Fruit fly (Drosophila melanogaster) whole organism, embryonic: ENCODE data around the gene CG16798.
A peak's percentile ranks its signal among the peaks of the same experiment; 100 is the strongest.

Experiments used
- Ada2b ChIP-seq: fragments of 200-800 bp; sonication (Bioruptor generic); IDR thresholded peaks from 2 replicates; pipeline ENCODE4 v1.3.6; 2022; ENCODE audit warnings: missing biosample characterization, missing genetic modification characterization
- Blimp-1 ChIP-seq: fragments of 200-800 bp; sonication (Bioruptor generic); optimal IDR thresholded peaks from 3 replicates; lab custom pipeline; 2018; ENCODE audit warnings: missing biosample characterization, missing genetic modification characterization, mild to moderate bottlenecking, moderate library complexity, missing genetic modification reagents
- CG10274 ChIP-seq: fragments of 200-800 bp; sonication (Bioruptor generic); optimal IDR thresholded peaks from 3 replicates; lab custom pipeline; 2017; ENCODE audit warnings: missing biosample characterization, mild to moderate bottlenecking, missing genetic modification characterization
- CG11456 ChIP-seq: fragments of 200-800 bp; sonication (Bioruptor generic); IDR thresholded peaks from 3 replicates; pipeline ENCODE4 v1.3.6; 2022; ENCODE audit warnings: missing biosample characterization, missing genetic modification characterization
- CG11504 ChIP-seq: fragments of 200-800 bp; sonication (Bioruptor generic); optimal IDR thresholded peaks from 3 replicates; lab custom pipeline; 2019; ENCODE audit warnings: missing biosample characterization, mild to moderate bottlenecking, missing genetic modification characterization, moderate library complexity
- CG11695 ChIP-seq: fragments of 200-800 bp; sonication (Bioruptor generic); IDR thresholded peaks from 3 replicates; pipeline ENCODE4 v1.3.6; 2022; ENCODE audit warnings: missing biosample characterization, missing genetic modification characterization
- CG13624 ChIP-seq: fragments of 200-800 bp; sonication (Bioruptor generic); optimal IDR thresholded peaks from 2 replicates; lab custom pipeline; 2016; ENCODE audit warnings: missing biosample characterization, missing genetic modification characterization
- CG14710 ChIP-seq: fragments of 200-800 bp; sonication (Bioruptor generic); optimal IDR thresholded peaks from 3 replicates; lab custom pipeline; 2019; ENCODE audit warnings: missing biosample characterization, mild to moderate bottlenecking, missing genetic modification characterization, moderate library complexity
- CG14860 ChIP-seq: fragments of 200-800 bp; sonication (Bioruptor generic); IDR thresholded peaks from 3 replicates; pipeline ENCODE4 v1.3.6; 2022; ENCODE audit warnings: missing biosample characterization, missing genetic modification characterization; ENCODE audit not compliant: partially characterized antibody
- CG2712 ChIP-seq: fragments of 200-800 bp; optimal IDR thresholded peaks from 3 replicates; lab custom pipeline; 2019; ENCODE audit warnings: missing biosample characterization, mild to moderate bottlenecking, missing genetic modification characterization, moderate library complexity
- CG30403 ChIP-seq: fragments of 200-800 bp; sonication (Bioruptor generic); optimal IDR thresholded peaks from 3 replicates; lab custom pipeline; 2016; ENCODE audit warnings: missing biosample characterization, missing genetic modification characterization
- CG34422 ChIP-seq: fragments of 200-800 bp; sonication (Bioruptor generic); IDR thresholded peaks from 3 replicates; pipeline ENCODE4 v1.3.6; 2022; ENCODE audit warnings: missing biosample characterization, missing genetic modification characterization
- CG6689 ChIP-seq: fragments of 200-800 bp; sonication (Bioruptor generic); IDR thresholded peaks from 2 replicates; pipeline ENCODE4 v1.3.6; 2022; ENCODE audit warnings: missing biosample characterization, missing genetic modification characterization
- CG7372 ChIP-seq: fragments of 200-800 bp; sonication (Bioruptor generic); IDR thresholded peaks from 2 replicates; pipeline ENCODE4 v1.3.6; 2022; ENCODE audit warnings: missing biosample characterization, missing genetic modification characterization
- D ChIP-seq, 2 experiments: fragments of 200-800 bp in 1 of 2; fragments of >200 bp in 1 of 2; sonication (Bioruptor generic) in 1 of 2; optimal IDR thresholded peaks; 2 replicates in 1 of 2; 3 replicates in 1 of 2; lab custom pipeline; 2017; ENCODE audit warnings: mild to moderate bottlenecking in 1 of 2, missing biosample characterization in 1 of 2, missing genetic modification characterization in 1 of 2, missing genetic modification reagents in 1 of 2
- Dbx ChIP-seq: fragments of 200-800 bp; sonication (Bioruptor generic); IDR thresholded peaks from 3 replicates; pipeline ENCODE4 v1.3.6; 2022; ENCODE audit warnings: missing biosample characterization, missing genetic modification characterization
- Drgx ChIP-seq: fragments of 200-800 bp; sonication (Bioruptor generic); IDR thresholded peaks from 2 replicates; pipeline ENCODE4 v1.3.6; 2022; ENCODE audit warnings: missing biosample characterization, missing genetic modification characterization
- E2f1 ChIP-seq: fragments of 200-800 bp; sonication (Bioruptor generic); IDR thresholded peaks from 2 replicates; pipeline ENCODE4 v1.3.6; 2022; ENCODE audit warnings: missing biosample characterization, missing genetic modification characterization
- Fer3 ChIP-seq: fragments of 200-800 bp; sonication (Bioruptor generic); optimal IDR thresholded peaks from 2 replicates; lab custom pipeline; 2018; ENCODE audit warnings: missing biosample characterization, mild to moderate bottlenecking, missing genetic modification characterization, moderate library complexity
- Hmr ChIP-seq: fragments of 200-800 bp; sonication (Bioruptor generic); optimal IDR thresholded peaks from 3 replicates; lab custom pipeline; 2017; ENCODE audit warnings: mild to moderate bottlenecking, missing biosample characterization, missing genetic modification reagents, missing genetic modification characterization
- Kr ChIP-seq: fragments of 200-800 bp; sonication (Bioruptor generic); optimal IDR thresholded peaks from 2 replicates; lab custom pipeline; 2017; ENCODE audit warnings: missing biosample characterization, mild to moderate bottlenecking, missing genetic modification characterization
- Oli ChIP-seq: fragments of 200-800 bp; sonication (Bioruptor generic); optimal IDR thresholded peaks from 2 replicates; lab custom pipeline; 2018; ENCODE audit warnings: missing biosample characterization, mild to moderate bottlenecking, missing genetic modification characterization, moderate library complexity
- Sox102F ChIP-seq: fragments of 200-800 bp; sonication (Bioruptor generic); optimal IDR thresholded peaks from 2 replicates; lab custom pipeline; 2018; ENCODE audit warnings: missing biosample characterization, mild to moderate bottlenecking, missing genetic modification characterization, moderate library complexity
- Vsx1 ChIP-seq: fragments of 200-800 bp; sonication (Bioruptor generic); optimal IDR thresholded peaks from 2 replicates; lab custom pipeline; 2017; ENCODE audit warnings: missing biosample characterization, mild to moderate bottlenecking, missing genetic modification characterization, missing genetic modification reagents
- ase ChIP-seq: fragments of 200-800 bp; sonication (Bioruptor generic); IDR thresholded peaks from 3 replicates; pipeline ENCODE4 v1.3.6; 2022; ENCODE audit warnings: missing biosample characterization, missing genetic modification characterization
- bsh ChIP-seq, 2 experiments: fragments of 200-800 bp; sonication (Bioruptor generic); optimal IDR thresholded peaks; 2 replicates each; lab custom pipeline; 2017 to 2018; ENCODE audit warnings: mild to moderate bottlenecking in 2 of 2, missing biosample characterization in 2 of 2, missing genetic modification characterization in 2 of 2, moderate library complexity in 1 of 2
- danr ChIP-seq: fragments of 200-800 bp; sonication (Bioruptor generic); IDR thresholded peaks from 2 replicates; pipeline ENCODE4 v1.3.6; 2022; ENCODE audit warnings: missing biosample characterization, missing genetic modification characterization
- dimm ChIP-seq: fragments of 200-800 bp; sonication (Bioruptor generic); IDR thresholded peaks from 2 replicates; pipeline ENCODE4 v1.3.6; 2022; ENCODE audit warnings: missing biosample characterization, missing genetic modification characterization
- exex ChIP-seq: fragments of 200-800 bp; sonication (Bioruptor generic); optimal IDR thresholded peaks from 4 replicates; lab custom pipeline; 2018; ENCODE audit warnings: missing biosample characterization, mild to moderate bottlenecking, missing genetic modification characterization, moderate library complexity
- fd96Cb ChIP-seq: fragments of 200-800 bp; sonication (Bioruptor generic); optimal IDR thresholded peaks from 2 replicates; lab custom pipeline; 2018; ENCODE audit warnings: missing biosample characterization, mild to moderate bottlenecking, missing genetic modification characterization, moderate library complexity
- ham ChIP-seq: fragments of 200-800 bp; sonication (Bioruptor generic); IDR thresholded peaks from 2 replicates; pipeline ENCODE4 v1.3.6; 2022; ENCODE audit warnings: missing biosample characterization, missing genetic modification characterization
- lbe ChIP-seq: fragments of 200-800 bp; sonication (Bioruptor generic); optimal IDR thresholded peaks from 2 replicates; lab custom pipeline; 2016; ENCODE audit warnings: missing biosample characterization, mild to moderate bottlenecking, missing genetic modification characterization
- pb ChIP-seq: fragments of 200-800 bp; sonication (Bioruptor generic); optimal IDR thresholded peaks from 3 replicates; lab custom pipeline; 2016; ENCODE audit warnings: missing biosample characterization, missing genetic modification characterization
- row ChIP-seq: fragments of 200-800 bp; sonication (Bioruptor generic); IDR thresholded peaks from 3 replicates; pipeline ENCODE4 v1.3.6; 2022; ENCODE audit warnings: missing biosample characterization, missing genetic modification characterization
- salm ChIP-seq: fragments of 200-800 bp; sonication (Bioruptor generic); optimal IDR thresholded peaks from 2 replicates; lab custom pipeline; 2018; ENCODE audit warnings: missing biosample characterization, mild to moderate bottlenecking, missing genetic modification characterization
- sd ChIP-seq: fragments of 200-800 bp; sonication (Bioruptor generic); optimal IDR thresholded peaks from 3 replicates; lab custom pipeline; 2018; ENCODE audit warnings: missing biosample characterization, mild to moderate bottlenecking, missing genetic modification characterization, moderate library complexity
- sens ChIP-seq: fragments of 200-800 bp; sonication (Bioruptor generic); peaks from one replicate; lab custom pipeline; 2016; ENCODE audit warnings: missing biosample characterization, missing genetic modification characterization
- sima ChIP-seq: fragments of 200-800 bp; sonication (Bioruptor generic); optimal IDR thresholded peaks from 2 replicates; lab custom pipeline; 2016; ENCODE audit warnings: missing biosample characterization, missing genetic modification characterization
- sisA ChIP-seq: fragments of 200-800 bp; sonication (Bioruptor generic); IDR thresholded peaks from 2 replicates; pipeline ENCODE4 v1.3.6; 2022; ENCODE audit warnings: missing biosample characterization, missing genetic modification characterization
- tna ChIP-seq: fragments of 200-800 bp; sonication (Bioruptor generic); IDR thresholded peaks from 2 replicates; pipeline ENCODE4 v1.3.6; 2022; ENCODE audit warnings: missing biosample characterization, missing genetic modification characterization; ENCODE audit not compliant: partially characterized antibody
- vvl ChIP-seq: fragments of 200-800 bp; sonication (Bioruptor generic); IDR thresholded peaks from 2 replicates; pipeline ENCODE4 v1.3.6; 2022; ENCODE audit warnings: missing biosample characterization, missing genetic modification characterization
- zen2 ChIP-seq: fragments of 200-800 bp; sonication (Bioruptor generic); IDR thresholded peaks from 3 replicates; pipeline ENCODE4 v1.3.6; 2022; ENCODE audit warnings: missing biosample characterization, missing genetic modification characterization; ENCODE audit not compliant: partially characterized antibody

The CG16798 gene

DNA sequence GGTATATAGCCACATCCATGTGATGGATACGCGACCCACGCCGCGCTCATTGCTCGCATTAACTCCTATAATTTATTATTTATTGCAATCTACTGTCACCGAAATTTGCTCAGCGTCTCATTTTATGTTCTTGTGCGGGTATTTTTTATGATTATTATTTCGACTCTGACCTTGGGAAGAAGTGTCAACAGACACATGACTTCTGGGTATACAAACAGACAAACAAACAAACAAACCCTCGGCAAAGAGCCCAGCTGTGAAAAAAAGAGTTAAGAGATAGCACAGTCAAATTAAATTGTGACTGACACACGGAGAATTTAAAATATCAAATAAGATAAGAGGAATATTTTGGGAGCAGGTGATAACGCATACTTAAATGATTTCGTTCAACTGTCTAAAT is 7.8 kb upstream of the CG16798 start (continued):
- peak; percentile 13 for TF ChIP-seq lbe
- TF ChIP-seq Kr, result no peak
- peak; percentile 7 for TF ChIP-seq Vsx1 (GFP tag; lab: Kevin White, UChicago)
- no peak for TF ChIP-seq tna (GFP tag; lab: Robert Waterston, UW)
- peak; percentile 27; the same call in 1 of the 3 replicates for TF ChIP-seq CG11695 (GFP tag; lab: Robert Waterston, UW)
- no peak for TF ChIP-seq ase
- no peak for TF ChIP-seq CG14860

dm6 chr2L:20381329-20381728 is 827 bp downstream of the CG16798 start:
- TF ChIP-seq Fer3 (tag; lab: Kevin White, UChicago) (no peak), sens (GFP tag; lab: Kevin White, UChicago) (peak; percentile 21), bsh (GFP tag; optimal IDR thresholded peaks at IDR 0.05; lab: Kevin White, UChicago) (peak in 1 of 2 experiments; percentile 74)

dm6 chr2L:20374054-20374507 is 8.1 kb downstream of the CG16798 start, which contains the start of gene Ugt37A1:
Gene Ugt37A1 (minus strand): TSS chr2L:20374104.
- TF ChIP-seq sd (tag; lab: Kevin White, UChicago) (peak; percentile 60), sima (GFP tag; lab: Kevin White, UChicago) (no peak), CG10274 (no peak), zen2 (no peak), dimm (no peak), exex (tag; lab: Kevin White, UChicago) (peak; percentile 77), pb (no peak)

dm6 chr2L:20371451-20371850 is 10.7 kb downstream of the CG16798 start:
- peak; percentile 6; the same call in 1 of the 2 replicates for TF ChIP-seq CG6689 (GFP tag; lab: Robert Waterston, UW)
- TF ChIP-seq CG2712 (tag; lab: Kevin White, UChicago), result peak; percentile 15
- TF ChIP-seq CG13624 (GFP tag; lab: Kevin White, UChicago), result no peak
- TF ChIP-seq Drgx (GFP tag; lab: Robert Waterston, UW), result peak; percentile 81
- peak; percentile 21 for TF ChIP-seq Blimp-1 (GFP tag; lab: Kevin White, UChicago)
- no peak for TF ChIP-seq ham
- no peak for TF ChIP-seq Hmr (GFP tag; lab: Kevin White, UChicago)
- peak in 1 of 2 experiments; percentile 67 for TF ChIP-seq bsh (GFP tag; optimal IDR thresholded peaks at IDR 0.05; lab: Kevin White, UChicago)
- 0 out of 3 replicates have a peak, but pooled peaks have one; percentile 35 for TF ChIP-seq CG11456 (GFP tag; lab: Robert Waterston, UW)
- TF ChIP-seq danr (GFP tag; lab: Robert Waterston, UW), result no peak
- TF ChIP-seq CG14710 (tag; lab: Kevin White, UChicago), result no peak

- TF ChIP-seq CG34422 (GFP tag; lab: Robert Waterston, UW), result 0 out of 3 replicates have a peak, but pooled peaks have one; percentile 26
- peak; percentile 43; the same call in 1 of the 2 replicates for TF ChIP-seq Drgx (GFP tag; lab: Robert Waterston, UW)
- TF ChIP-seq D (optimal IDR thresholded peaks at IDR 0.05; lab: Kevin White, UChicago), result no peak
- TF ChIP-seq D (GFP tag; optimal IDR thresholded peaks at IDR 0.05; lab: Kevin White, UChicago), result peak; percentile 5
- peak; percentile 32 for TF ChIP-seq fd96Cb (tag; lab: Kevin White, UChicago)
- no peak for TF ChIP-seq CG7372 (GFP tag; lab: Robert Waterston, UW)
- no peak for TF ChIP-seq CG6689 (GFP tag; lab: Robert Waterston, UW)
- no peak for TF ChIP-seq Dbx
- TF ChIP-seq E2f1 (GFP tag; lab: Robert Waterston, UW), result 0 out of 2 replicates have a peak, but pooled peaks have one; percentile 25
- TF ChIP-seq Oli (tag; lab: Kevin White, UChicago), result peak; percentile 21
- peak; percentile 9 for TF ChIP-seq CG30403
- 0 out of 2 replicates have a peak, but pooled peaks have one; percentile 18 for TF ChIP-seq vvl
- no peak for TF ChIP-seq CG11504 (tag; lab: Kevin White, UChicago)
- peak; percentile 46 for TF ChIP-seq Sox102F (GFP tag; lab: Kevin White, UChicago)
- TF ChIP-seq lbe, result no peak
- peak in 1 of 2 experiments; percentile 69 for TF ChIP-seq bsh (GFP tag; optimal IDR thresholded peaks at IDR 0.05; lab: Kevin White, UChicago)
- TF ChIP-seq Ada2b (GFP tag; lab: Robert Waterston, UW), result peak; percentile 26; the same call in 1 of the 2 replicates
- peak; percentile 6 for TF ChIP-seq CG14710 (tag; lab: Kevin White, UChicago)
- TF ChIP-seq salm (tag; lab: Kevin White, UChicago), result no peak
- TF ChIP-seq sisA (GFP tag; lab: Robert Waterston, UW), result peak; percentile 37; the same call in 1 of the 2 replicates
- peak; percentile 38; the same call in 1 of the 3 replicates for TF ChIP-seq row (GFP tag; lab: Robert Waterston, UW)
- peak; percentile 62 for TF ChIP-seq Blimp-1 (GFP tag; lab: Kevin White, UChicago)
These were observed 12.0 kb downstream of the CG16798 start for dm6 chr2L:20370151-20370550.
